Fruit fly (Drosophila melanogaster) S2 (cell line): ENCODE results near the gene ear.

Source experiments
- CG8478 ChIP-seq: fragments of >200 bp; optimal IDR thresholded peaks from 2 replicates; lab custom pipeline; 2018
- CTCF ChIP-seq, 2 experiments: fragments of >200 bp; optimal IDR thresholded peaks; 2 replicates each; lab custom pipeline; 2018

- TF ChIP-seq CG8478 (lab: Kevin White, UChicago) (no peak), CTCF (optimal IDR thresholded peaks at IDR 0.05; lab: Kevin White, UChicago) (no peak)
Observed at dm6 chr3R:15374397-15374796, 53.8 kb downstream of the ear start, which contains the start of gene Rbp.
